Fruit fly (Drosophila melanogaster): ENCODE results near the gene tadr.

dm6 chr2L:21034388-21034787 lies 40.8 kb upstream of the tadr start:
- TF ChIP-seq Crg-1 (GFP tag; optimal IDR thresholded peaks at IDR 0.05), result no peak
- no peak for TF ChIP-seq cic (GFP tag; optimal IDR thresholded peaks at IDR 0.05)
- no peak for TF ChIP-seq CG7045 (GFP tag; optimal IDR thresholded peaks at IDR 0.05)
- no peak for TF ChIP-seq CG11617 (GFP tag; optimal IDR thresholded peaks at IDR 0.05)
- no peak for TF ChIP-seq pad (GFP tag; optimal IDR thresholded peaks at IDR 0.05)
- no peak for TF ChIP-seq kay (GFP tag; ENCODE audit: borderline replicate concordance)
- TF ChIP-seq CG7101 (tag; optimal IDR thresholded peaks at IDR 0.05), result no peak

All from whole organism, adult.